Worm (Caenorhabditis elegans) whole organism, L4 larva: ENCODE data around the gene ceh-37.
A peak's percentile ranks its signal among the peaks of the same experiment; 100 is the strongest.

Experiments
- D1046.2 ChIP-seq: fragments of 200-800 bp; sonication (Bioruptor generic); IDR thresholded peaks from 2 replicates; pipeline ENCODE4 v1.3.6; 2022; ENCODE audit warnings: missing genetic modification characterization, missing compliant biosample characterization
- F10B5.3 ChIP-seq: sonication (generic microtip); optimal IDR thresholded peaks from 2 replicates; lab custom pipeline; 2016; ENCODE audit warnings: mild to moderate bottlenecking, missing genetic modification characterization, missing compliant biosample characterization
- R02D3.7 ChIP-seq: fragments of 150-350 bp; sonication (generic microtip); optimal IDR thresholded peaks from 3 replicates; lab custom pipeline; 2014; ENCODE audit warnings: missing biosample characterization, missing genetic modification characterization
- T20F7.1 ChIP-seq: fragments of 200-800 bp; sonication (Bioruptor generic); optimal IDR thresholded peaks from 2 replicates; lab custom pipeline; 2018; ENCODE audit warnings: mild to moderate bottlenecking, missing genetic modification characterization, missing compliant biosample characterization
- Y105C5A.15 ChIP-seq: fragments of 200-800 bp; sonication (Bioruptor generic); IDR thresholded peaks from 2 replicates; pipeline ENCODE4 v1.3.6; 2022; ENCODE audit warnings: missing genetic modification characterization, missing compliant biosample characterization
- Y48G9A.11 ChIP-seq: fragments of 200-800 bp; sonication (Bioruptor generic); IDR thresholded peaks from 2 replicates; pipeline ENCODE4 v1.3.6; 2022; ENCODE audit warnings: missing genetic modification reagents, missing genetic modification characterization, missing compliant biosample characterization
- Y5F2A.4 ChIP-seq: fragments of 200-800 bp; sonication (Bioruptor generic); optimal IDR thresholded peaks from 2 replicates; lab custom pipeline; 2018; ENCODE audit warnings: mild to moderate bottlenecking, missing genetic modification characterization, missing compliant biosample characterization
- aha-1 ChIP-seq: fragments of 150-350 bp; peaks from one replicate; lab custom pipeline; 2014; ENCODE audit warnings: missing biosample characterization, missing genetic modification characterization
- ama-1 ChIP-seq: fragments of 150-350 bp; optimal IDR thresholded peaks from 2 replicates; lab custom pipeline; 2014; ENCODE audit warnings: inconsistent platforms, mixed read lengths
- attf-4 ChIP-seq: sonication (generic microtip); optimal IDR thresholded peaks from 3 replicates; lab custom pipeline; 2017; ENCODE audit warnings: missing biosample characterization, missing genetic modification characterization
- ceh-20 ChIP-seq: fragments of 200-800 bp; sonication (Bioruptor generic); IDR thresholded peaks from 2 replicates; pipeline ENCODE4 v1.3.6; 2022; ENCODE audit warnings: missing genetic modification reagents, missing genetic modification characterization, missing compliant biosample characterization
- ceh-32 ChIP-seq: sonication (generic microtip); optimal IDR thresholded peaks from 2 replicates; lab custom pipeline; 2016; ENCODE audit warnings: mild to moderate bottlenecking, missing genetic modification characterization, missing compliant biosample characterization; ENCODE audit not compliant: poor library complexity
- ceh-44 ChIP-seq: fragments of 200-800 bp; sonication (Bioruptor generic); IDR thresholded peaks from 2 replicates; pipeline ENCODE4 v1.3.6; 2022; ENCODE audit warnings: missing genetic modification reagents, missing genetic modification characterization, missing compliant biosample characterization
- ceh-82 ChIP-seq: sonication (generic microtip); optimal IDR thresholded peaks from 2 replicates; lab custom pipeline; 2017; ENCODE audit warnings: missing biosample characterization, missing genetic modification characterization
- ces-1 ChIP-seq: fragments of 150-350 bp; sonication (generic microtip); optimal IDR thresholded peaks from 4 replicates; lab custom pipeline; 2014; ENCODE audit warnings: missing biosample characterization, missing genetic modification reagents, missing genetic modification characterization
- cey-2 ChIP-seq: sonication (generic microtip); optimal IDR thresholded peaks from 3 replicates; lab custom pipeline; 2017; ENCODE audit warnings: missing genetic modification characterization, mild to moderate bottlenecking, missing compliant biosample characterization, antibody characterized with exemption, borderline replicate concordance; ENCODE audit not compliant: insufficient read depth
- ctbp-1 ChIP-seq: fragments of 200-800 bp; sonication (Bioruptor generic); IDR thresholded peaks from 2 replicates; pipeline ENCODE4 v1.3.6; 2022; ENCODE audit warnings: missing genetic modification reagents, missing genetic modification characterization, missing compliant biosample characterization
- daf-16 ChIP-seq, 3 experiments: sonication (generic microtip); optimal IDR thresholded peaks; 2 replicates each; lab custom pipeline; 2016 to 2017; ENCODE audit warnings: missing genetic modification characterization in 3 of 3, missing genetic modification reagents in 3 of 3, mild to moderate bottlenecking in 2 of 3, missing compliant biosample characterization in 2 of 3, missing biosample characterization in 1 of 3, moderate library complexity in 1 of 3
- daf-19 ChIP-seq: fragments of 200-800 bp; sonication (Bioruptor generic); conservative IDR thresholded peaks from 2 replicates; pipeline ENCODE4 v1.3.6; 2022; ENCODE audit warnings: missing genetic modification characterization, missing compliant biosample characterization
- dmd-6 ChIP-seq: fragments of 200-800 bp; sonication (Bioruptor generic); IDR thresholded peaks from 2 replicates; pipeline ENCODE4 v1.3.6; 2022; ENCODE audit warnings: missing genetic modification reagents, missing genetic modification characterization, missing compliant biosample characterization
- dpl-1 ChIP-seq: fragments of 150-350 bp; optimal IDR thresholded peaks from 2 replicates; lab custom pipeline; 2014; ENCODE audit warnings: missing biosample characterization, missing genetic modification reagents, missing genetic modification characterization
- fkh-10 ChIP-seq: fragments of 150-350 bp; optimal IDR thresholded peaks from 2 replicates; lab custom pipeline; 2014; ENCODE audit warnings: missing biosample characterization, missing genetic modification reagents, missing genetic modification characterization
- fos-1 ChIP-seq: fragments of 150-350 bp; optimal IDR thresholded peaks from 2 replicates; lab custom pipeline; 2014; ENCODE audit warnings: missing biosample characterization, missing genetic modification characterization
- gei-8 ChIP-seq: fragments of 200-800 bp; sonication (Bioruptor generic); optimal IDR thresholded peaks from 2 replicates; lab custom pipeline; 2018; ENCODE audit warnings: mild to moderate bottlenecking, missing genetic modification characterization, missing compliant biosample characterization
- hif-1 ChIP-seq, 2 experiments: sonication (generic microtip); optimal IDR thresholded peaks; 2 replicates each; lab custom pipeline; 2016 to 2017; ENCODE audit warnings: missing compliant biosample characterization in 2 of 2, missing genetic modification characterization in 2 of 2, missing genetic modification reagents in 2 of 2, missing genotype in 2 of 2, mild to moderate bottlenecking in 1 of 2
- hlh-11 ChIP-seq: fragments of 200-800 bp; sonication (Bioruptor generic); optimal IDR thresholded peaks from 2 replicates; lab custom pipeline; 2018; ENCODE audit warnings: mild to moderate bottlenecking, missing genetic modification characterization, missing compliant biosample characterization
- lim-7 ChIP-seq: fragments of 200-800 bp; sonication (Bioruptor generic); IDR thresholded peaks from 2 replicates; pipeline ENCODE4 v1.3.6; 2022; ENCODE audit warnings: missing genetic modification characterization, missing compliant biosample characterization
- lin-15B ChIP-seq: fragments of 150-350 bp; sonication (generic microtip); optimal IDR thresholded peaks from 3 replicates; lab custom pipeline; 2014; ENCODE audit warnings: missing biosample characterization, missing genetic modification characterization
- lin-38 ChIP-seq: fragments of 200-800 bp; sonication (Bioruptor generic); IDR thresholded peaks from 2 replicates; pipeline ENCODE4 v1.3.6; 2022; ENCODE audit warnings: missing genetic modification reagents, missing genetic modification characterization, missing compliant biosample characterization
- lir-3 ChIP-seq: sonication (generic microtip); optimal IDR thresholded peaks from 2 replicates; lab custom pipeline; 2016; ENCODE audit warnings: mild to moderate bottlenecking, missing genetic modification characterization, missing compliant biosample characterization
- madf-9 ChIP-seq: fragments of 200-800 bp; sonication (Bioruptor generic); conservative IDR thresholded peaks from 2 replicates; pipeline ENCODE4 v1.3.6; 2022; ENCODE audit warnings: missing genetic modification reagents, missing genetic modification characterization, missing compliant biosample characterization
- mdl-1 ChIP-seq, 2 experiments: fragments of 150-350 bp in 1 of 2; sonication (generic microtip) in 1 of 2; optimal IDR thresholded peaks; 2 replicates each; lab custom pipeline; 2014 to 2017; ENCODE audit warnings: missing biosample characterization in 2 of 2, missing genetic modification characterization in 2 of 2
- mdt-29 ChIP-seq: fragments of 200-800 bp; sonication (Bioruptor generic); IDR thresholded peaks from 2 replicates; pipeline ENCODE4 v1.3.6; 2022; ENCODE audit warnings: missing genetic modification reagents, missing genetic modification characterization, missing compliant biosample characterization
- mep-1 ChIP-seq: fragments of 150-350 bp; sonication (generic microtip); optimal IDR thresholded peaks from 3 replicates; lab custom pipeline; 2014; ENCODE audit warnings: missing biosample characterization, missing genetic modification characterization
- nhr-237 ChIP-seq: sonication (generic microtip); optimal IDR thresholded peaks from 2 replicates; lab custom pipeline; 2017; ENCODE audit warnings: missing biosample characterization, missing genetic modification characterization
- nhr-25 ChIP-seq: sonication (generic microtip); optimal IDR thresholded peaks from 2 replicates; lab custom pipeline; 2017; ENCODE audit warnings: missing genetic modification characterization, mild to moderate bottlenecking, missing compliant biosample characterization, antibody characterized with exemption, moderate library complexity, borderline replicate concordance; ENCODE audit not compliant: insufficient read depth
- nhr-48 ChIP-seq: sonication (generic microtip); optimal IDR thresholded peaks from 2 replicates; lab custom pipeline; 2016; ENCODE audit warnings: mild to moderate bottlenecking, missing genetic modification characterization, missing compliant biosample characterization
- nhr-76 ChIP-seq: fragments of 150-350 bp; optimal IDR thresholded peaks from 2 replicates; lab custom pipeline; 2014; ENCODE audit warnings: missing biosample characterization, missing genetic modification characterization
- pqm-1 ChIP-seq: sonication (generic microtip); optimal IDR thresholded peaks from 2 replicates; lab custom pipeline; 2017; ENCODE audit warnings: missing biosample characterization, missing genetic modification characterization
- rbr-2 ChIP-seq: sonication (generic microtip); optimal IDR thresholded peaks from 2 replicates; lab custom pipeline; 2016; ENCODE audit warnings: missing genotype, missing genetic modification characterization, missing compliant biosample characterization
- saeg-2 ChIP-seq: fragments of 200-800 bp; sonication (Bioruptor generic); IDR thresholded peaks from 2 replicates; pipeline ENCODE4 v1.3.6; 2022; ENCODE audit warnings: missing genetic modification reagents, missing genetic modification characterization, missing compliant biosample characterization
- sdz-12 ChIP-seq: fragments of 200-800 bp; sonication (Bioruptor generic); optimal IDR thresholded peaks from 2 replicates; lab custom pipeline; 2018; ENCODE audit warnings: mild to moderate bottlenecking, missing genetic modification characterization, missing compliant biosample characterization
- spr-1 ChIP-seq: sonication (generic microtip); optimal IDR thresholded peaks from 2 replicates; lab custom pipeline; 2016; ENCODE audit warnings: mild to moderate bottlenecking, missing genetic modification characterization, missing compliant biosample characterization
- tag-97 ChIP-seq: fragments of 200-800 bp; sonication (Bioruptor generic); IDR thresholded peaks from 2 replicates; pipeline ENCODE4 v1.3.6; 2022; ENCODE audit warnings: missing genetic modification characterization, missing compliant biosample characterization
- unc-130 ChIP-seq: sonication (generic microtip); optimal IDR thresholded peaks from 2 replicates; lab custom pipeline; 2016; ENCODE audit warnings: missing genetic modification reagents, missing genetic modification characterization, missing compliant biosample characterization
- unc-39 ChIP-seq: sonication (generic microtip); optimal IDR thresholded peaks from 2 replicates; lab custom pipeline; 2017; ENCODE audit warnings: missing biosample characterization, missing genetic modification characterization
- unc-62 ChIP-seq, 3 experiments: fragments of 150-350 bp in 1 of 3; sonication (generic microtip); optimal IDR thresholded peaks in 2 of 3; peaks in 1 of 3; 1 replicate in 1 of 3; 2 replicates in 2 of 3; lab custom pipeline; 2014 to 2017; ENCODE audit warnings: missing biosample characterization in 3 of 3, missing genetic modification characterization in 3 of 3, missing genetic modification reagents in 3 of 3, missing genotype in 1 of 3
- zip-2 ChIP-seq: fragments of 150-350 bp; optimal IDR thresholded peaks from 2 replicates; lab custom pipeline; 2014; ENCODE audit warnings: missing biosample characterization, missing genetic modification characterization
- ztf-11 ChIP-seq: fragments of 150-350 bp; optimal IDR thresholded peaks from 2 replicates; lab custom pipeline; 2014; ENCODE audit warnings: missing biosample characterization, missing genetic modification characterization
- ztf-7 ChIP-seq: fragments of 150-350 bp; optimal IDR thresholded peaks from 2 replicates; lab custom pipeline; 2014; ENCODE audit warnings: missing biosample characterization, missing genetic modification characterization

ceh-37 gene

DNA sequence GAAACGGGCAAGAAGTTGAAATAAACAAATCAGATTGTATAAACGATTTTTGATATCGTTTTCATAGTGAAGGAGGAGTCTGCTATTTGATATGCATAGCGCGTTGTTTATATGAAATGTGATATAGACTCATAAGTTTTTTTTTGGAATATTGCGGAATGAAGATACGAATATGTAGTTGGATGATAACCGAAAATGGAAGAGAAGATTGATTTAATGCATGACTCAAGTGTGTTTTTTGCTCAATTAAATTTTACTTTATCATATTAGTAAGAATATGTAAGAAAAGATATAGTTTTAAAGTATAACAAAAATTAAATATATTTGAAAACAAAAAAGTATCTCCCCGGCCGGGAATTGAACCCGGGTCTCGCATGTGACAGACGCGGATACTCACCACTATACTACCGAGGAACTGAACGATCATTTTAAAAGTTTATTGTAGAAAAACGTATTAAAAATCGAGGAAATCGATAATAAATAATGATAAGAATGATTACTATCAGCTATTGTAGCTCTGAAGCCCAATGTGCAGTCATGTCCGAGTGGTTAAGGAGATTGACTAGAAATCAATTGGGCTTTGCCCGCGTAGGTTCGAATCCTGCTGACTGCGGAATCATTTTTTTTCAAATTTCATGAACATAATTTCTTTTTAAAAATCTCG, 46.0 kb downstream of the ceh-37 start, which contains the start of gene lgc-25 (continued):
- TF ChIP-seq pqm-1 (tag; lab: Kevin White, UChicago) (no peak), fos-1 (no peak), cey-2 (no peak), dpl-1 (GFP tag; lab: Kevin White, UChicago) (no peak), Y48G9A.11 (GFP tag; lab: Robert Waterston, UW) (peak; percentile 50; the same call in 1 of the 2 replicates), spr-1 (no peak), sdz-12 (GFP tag; lab: Kevin White, UChicago) (no peak), hif-1 (tag; optimal IDR thresholded peaks at IDR 0.05; lab: Kevin White, UChicago) (peak in 1 of 2 experiments; percentile 3), ctbp-1 (GFP tag; lab: Robert Waterston, UW) (peak; percentile 62), hlh-11 (peak; percentile 55), D1046.2 (peak; percentile 16; the same call in 1 of the 2 replicates), lin-38 (GFP tag; lab: Robert Waterston, UW) (no peak; the same call in none of the 2 replicates), Y105C5A.15 (GFP tag; lab: Robert Waterston, UW) (0 out of 2 replicates have a peak, but pooled peaks have one; percentile 21), rbr-2 (tag; lab: Kevin White, UChicago) (no peak), nhr-48 (tag; lab: Kevin White, UChicago) (peak; percentile 66), dmd-6 (GFP tag; lab: Robert Waterston, UW) (peak; percentile 67), ztf-11 (tag; lab: Kevin White, UChicago) (no peak), ceh-82 (tag; lab: Kevin White, UChicago) (no peak), R02D3.7 (tag; lab: Kevin White, UChicago) (no peak), saeg-2 (no peak), ama-1 (lab: Kevin White, UChicago) (no peak), ceh-32 (tag; lab: Kevin White, UChicago) (no peak), Y5F2A.4 (no peak), F10B5.3 (tag; lab: Kevin White, UChicago) (no peak), mep-1 (tag; lab: Kevin White, UChicago) (no peak), unc-39 (tag; lab: Kevin White, UChicago) (no peak), attf-4 (tag; lab: Kevin White, UChicago) (no peak), ceh-20 (GFP tag; lab: Robert Waterston, UW) (peak; percentile 75), zip-2 (no peak), lir-3 (tag; lab: Kevin White, UChicago) (peak; percentile 12), nhr-76 (tag; lab: Kevin White, UChicago) (no peak), mdl-1 (tag; optimal IDR thresholded peaks at IDR 0.05; lab: Kevin White, UChicago) (peak in 1 of 2 experiments; percentile 19), nhr-237 (no peak), T20F7.1 (GFP tag; lab: Kevin White, UChicago) (peak; percentile 53), mdt-29 (GFP tag; lab: Robert Waterston, UW) (peak; percentile 31; the same call in 1 of the 2 replicates), aha-1 (no peak), unc-130 (GFP tag; lab: Kevin White, UChicago) (no peak), lim-7 (GFP tag; lab: Robert Waterston, UW) (peak; percentile 81), fkh-10 (GFP tag; lab: Kevin White, UChicago) (no peak), gei-8 (GFP tag; lab: Kevin White, UChicago) (no peak), ceh-44 (GFP tag; lab: Robert Waterston, UW) (no peak), ztf-7 (tag; lab: Kevin White, UChicago) (no peak), unc-62 (GFP tag; optimal IDR thresholded peaks at IDR 0.05 in 1 of 2; lab: Kevin White, UChicago) (no peak), unc-62 (tag; optimal IDR thresholded peaks at IDR 0.05; lab: Kevin White, UChicago) (no peak), lin-15B (tag; lab: Kevin White, UChicago) (no peak), daf-19 (GFP tag; lab: Robert Waterston, UW) (no peak), nhr-25 (tag; lab: Kevin White, UChicago) (peak; percentile 31), ces-1 (GFP tag; lab: Kevin White, UChicago) (no peak), daf-16 (GFP tag; optimal IDR thresholded peaks at IDR 0.05; lab: Kevin White, UChicago) (peak; percentile 47 to 81), daf-16 (tag; optimal IDR thresholded peaks at IDR 0.05; lab: Kevin White, UChicago) (peak; percentile 82), tag-97 (GFP tag; lab: Robert Waterston, UW) (no peak), madf-9 (GFP tag; lab: Robert Waterston, UW) (peak; percentile 70)
